Fruit fly (Drosophila melanogaster) whole organism, wandering third instar larva: ENCODE results near the gene ems.

Experiments
- CG32264 ChIP-seq: fragments of 200-800 bp; sonication (Bioruptor generic); optimal IDR thresholded peaks from 2 replicates; lab custom pipeline; 2016; ENCODE audit warnings: missing biosample characterization, missing genetic modification characterization
- CG9705 ChIP-seq: fragments of 200-800 bp; sonication (Bioruptor generic); optimal IDR thresholded peaks from 2 replicates; lab custom pipeline; 2018; ENCODE audit warnings: missing biosample characterization, mild to moderate bottlenecking, missing genetic modification characterization
- CrebA ChIP-seq: fragments of 200-800 bp; sonication (Bioruptor generic); optimal IDR thresholded peaks from 2 replicates; lab custom pipeline; 2016; ENCODE audit warnings: missing biosample characterization, mild to moderate bottlenecking, missing genetic modification characterization, borderline replicate concordance
- Dfd ChIP-seq: fragments of >200 bp; optimal IDR thresholded peaks from 2 replicates; lab custom pipeline; 2017; ENCODE audit warnings: missing biosample characterization, missing genetic modification characterization
- Dif ChIP-seq: fragments of 200-275, 200-300 bp; sonication (Bioruptor generic); optimal IDR thresholded peaks from 2 replicates; lab custom pipeline; 2018; ENCODE audit warnings: missing biosample characterization, missing genetic modification characterization; ENCODE audit not compliant: partially characterized antibody
- GATAd ChIP-seq: sonication (Bioruptor generic); optimal IDR thresholded peaks from 2 replicates; lab custom pipeline; 2016; ENCODE audit warnings: missing biosample characterization, missing genetic modification characterization
- HLH106 ChIP-seq: fragments of 200-800 bp; optimal IDR thresholded peaks from 3 replicates; lab custom pipeline; 2019; ENCODE audit warnings: missing biosample characterization, mild to moderate bottlenecking, missing genetic modification characterization, moderate library complexity
- Hnf4 ChIP-seq: fragments of 200-800 bp; sonication (Bioruptor generic); optimal IDR thresholded peaks from 2 replicates; lab custom pipeline; 2016; ENCODE audit warnings: missing biosample characterization, mild to moderate bottlenecking, missing genetic modification characterization
- Hr78 ChIP-seq: fragments of >200 bp; optimal IDR thresholded peaks from 2 replicates; lab custom pipeline; 2017; ENCODE audit warnings: missing biosample characterization, missing genetic modification characterization
- Hr83 ChIP-seq: fragments of 200-300 bp; sonication (Bioruptor generic); optimal IDR thresholded peaks from 2 replicates; lab custom pipeline; 2016; ENCODE audit warnings: missing biosample characterization, mild to moderate bottlenecking, missing genetic modification characterization, moderate library complexity; ENCODE audit not compliant: poor library complexity, severe bottlenecking
- Jra ChIP-seq: sonication (Bioruptor generic); optimal IDR thresholded peaks from 2 replicates; lab custom pipeline; 2016; ENCODE audit warnings: missing biosample characterization, missing genetic modification characterization
- Myc ChIP-seq: fragments of >200 bp; optimal IDR thresholded peaks from 2 replicates; lab custom pipeline; 2017
- N ChIP-seq: fragments of >200 bp; optimal IDR thresholded peaks from 2 replicates; lab custom pipeline; 2018; ENCODE audit warnings: missing biosample characterization, missing external identifiers, missing genetic modification characterization
- OdsH ChIP-seq: fragments of 200-800 bp; sonication (Bioruptor generic); optimal IDR thresholded peaks from 2 replicates; lab custom pipeline; 2016; ENCODE audit warnings: missing biosample characterization, mild to moderate bottlenecking, missing genetic modification characterization
- Sp1 ChIP-seq: fragments of 200-800 bp; sonication (Bioruptor generic); optimal IDR thresholded peaks from 3 replicates; lab custom pipeline; 2019; ENCODE audit warnings: missing biosample characterization, mild to moderate bottlenecking, missing genetic modification characterization, moderate library complexity
- Vsx2 ChIP-seq: fragments of 200-300, 225-300 bp; sonication (Bioruptor generic); optimal IDR thresholded peaks from 2 replicates; lab custom pipeline; 2018; ENCODE audit warnings: missing biosample characterization, missing genetic modification characterization; ENCODE audit not compliant: partially characterized antibody
- br ChIP-seq: fragments of 200-800 bp; sonication (Bioruptor generic); optimal IDR thresholded peaks from 2 replicates; lab custom pipeline; 2016; ENCODE audit warnings: missing biosample characterization, missing genetic modification characterization
- brk ChIP-seq: fragments of 200-800 bp; sonication (Bioruptor generic); optimal IDR thresholded peaks from 2 replicates; lab custom pipeline; 2016; ENCODE audit warnings: missing biosample characterization, mild to moderate bottlenecking, missing genetic modification characterization
- dl ChIP-seq, 2 experiments: fragments of 175-275, 200-275 bp in 1 of 2; fragments of 200-275 bp in 1 of 2; sonication (Bioruptor generic); optimal IDR thresholded peaks; lab custom pipeline; 2018; ENCODE audit warnings: mild to moderate bottlenecking in 2 of 2, missing biosample characterization in 2 of 2, missing genetic modification characterization in 2 of 2, moderate library complexity in 2 of 2; ENCODE audit not compliant: partially characterized antibody in 2 of 2, insufficient read depth in 1 of 2
- dmrt93B ChIP-seq: fragments of 200-800 bp; sonication (Bioruptor generic); optimal IDR thresholded peaks from 2 replicates; lab custom pipeline; 2018; ENCODE audit warnings: missing biosample characterization, mild to moderate bottlenecking, missing genetic modification characterization
- dsf ChIP-seq: sonication (Bioruptor generic); optimal IDR thresholded peaks from 2 replicates; lab custom pipeline; 2016; ENCODE audit warnings: missing biosample characterization, missing genetic modification characterization, borderline replicate concordance
- ey ChIP-seq: fragments of 200-800 bp; sonication (Bioruptor generic); optimal IDR thresholded peaks from 2 replicates; lab custom pipeline; 2016; ENCODE audit warnings: missing biosample characterization, missing genetic modification characterization
- foxo ChIP-seq, 2 experiments: fragments of 200-800 bp; sonication (Bioruptor generic); optimal IDR thresholded peaks; 2 replicates in 1 of 2; 3 replicates in 1 of 2; lab custom pipeline; 2016 to 2017; ENCODE audit warnings: missing biosample characterization in 2 of 2, missing genetic modification characterization in 2 of 2
- fru ChIP-seq: fragments of 200-800 bp; sonication (Bioruptor generic); optimal IDR thresholded peaks from 3 replicates; lab custom pipeline; 2016; ENCODE audit warnings: missing biosample characterization, mild to moderate bottlenecking, missing genetic modification characterization
- h ChIP-seq: fragments of 200-800 bp; sonication (Bioruptor generic); optimal IDR thresholded peaks from 3 replicates; lab custom pipeline; 2016; ENCODE audit warnings: missing biosample characterization, mild to moderate bottlenecking, missing genetic modification characterization
- pan ChIP-seq: fragments of >200 bp; optimal IDR thresholded peaks from 2 replicates; lab custom pipeline; 2017
- psq ChIP-seq: fragments of 200-800 bp; sonication (Bioruptor generic); optimal IDR thresholded peaks from 3 replicates; lab custom pipeline; 2017; ENCODE audit warnings: missing biosample characterization, mild to moderate bottlenecking, missing genetic modification characterization, moderate library complexity
- rgr ChIP-seq: fragments of 200-800 bp; sonication (Bioruptor generic); optimal IDR thresholded peaks from 3 replicates; lab custom pipeline; 2016; ENCODE audit warnings: missing biosample characterization, mild to moderate bottlenecking, missing genetic modification characterization
- tai ChIP-seq: sonication (Bioruptor generic); optimal IDR thresholded peaks from 2 replicates; lab custom pipeline; 2016; ENCODE audit warnings: missing biosample characterization, missing genetic modification characterization
- woc ChIP-seq: sonication (Bioruptor generic); optimal IDR thresholded peaks from 2 replicates; lab custom pipeline; 2016; ENCODE audit warnings: missing biosample characterization, mild to moderate bottlenecking, missing genetic modification characterization

ems gene

dm6 chr3R:13921806-13922515, 20.3 kb downstream of the ems start (continued):
- TF ChIP-seq HLH106 (tag; lab: Kevin White, UChicago) (peak; percentile 82), rgr (GFP tag; lab: Kevin White, UChicago) (peak; percentile 77), Hr78 (GFP tag; lab: Kevin White, UChicago) (no peak), Jra (peak; percentile 31), Dfd (GFP tag; lab: Kevin White, UChicago) (no peak)

dm6 chr3R:13923626-13924025, 22.0 kb downstream of the ems start:
- TF ChIP-seq ey (GFP tag; lab: Kevin White, UChicago) (no peak), N (GFP tag; lab: Kevin White, UChicago) (no peak), CG9705 (GFP tag; lab: Kevin White, UChicago) (no peak), psq (GFP tag; lab: Kevin White, UChicago) (no peak), tai (GFP tag; lab: Kevin White, UChicago) (no peak), h (GFP tag; lab: Kevin White, UChicago) (no peak), foxo (GFP tag; optimal IDR thresholded peaks at IDR 0.05; lab: Kevin White, UChicago) (no peak), Hr83 (GFP tag; lab: Kevin White, UChicago) (no peak), Dif (GFP tag; lab: Kevin White, UChicago) (no peak), Hr78 (GFP tag; lab: Kevin White, UChicago) (no peak)

- no peak for TF ChIP-seq Jra
- no peak for TF ChIP-seq ey (GFP tag; lab: Kevin White, UChicago)
- no peak for TF ChIP-seq Sp1 (GFP tag; lab: Kevin White, UChicago)
- TF ChIP-seq tai (GFP tag; lab: Kevin White, UChicago), result no peak
Measured at dm6 chr3R:13927543-13927942, 25.9 kb downstream of the ems start.

- no peak for TF ChIP-seq rgr (GFP tag; lab: Kevin White, UChicago)
- no peak for TF ChIP-seq pan (lab: Kevin White, UChicago)
- TF ChIP-seq Sp1 (GFP tag; lab: Kevin White, UChicago), result no peak
- TF ChIP-seq Vsx2 (GFP tag; lab: Kevin White, UChicago), result no peak
- TF ChIP-seq psq (GFP tag; lab: Kevin White, UChicago), result no peak
- TF ChIP-seq tai (GFP tag; lab: Kevin White, UChicago), result no peak
- no peak for TF ChIP-seq N (GFP tag; lab: Kevin White, UChicago)
- no peak for TF ChIP-seq dmrt93B (GFP tag; lab: Kevin White, UChicago)
- TF ChIP-seq GATAd (GFP tag; lab: Kevin White, UChicago), result no peak
- no peak for TF ChIP-seq Hr78 (GFP tag; lab: Kevin White, UChicago)
- TF ChIP-seq OdsH (GFP tag; lab: Kevin White, UChicago), result no peak
- TF ChIP-seq br, result no peak
Measured at dm6 chr3R:13930252-13930651, 28.6 kb downstream of the ems start.

dm6 chr3R:13931813-13932212, 30.2 kb downstream of the ems start:
- TF ChIP-seq br (peak; percentile 38), Hnf4 (GFP tag; lab: Kevin White, UChicago) (peak; percentile 45), woc (GFP tag; lab: Kevin White, UChicago) (peak; percentile 25), dsf (no peak), CG32264 (no peak), rgr (GFP tag; lab: Kevin White, UChicago) (peak; percentile 64), dl (GFP tag; optimal IDR thresholded peaks at IDR 0.05; lab: Kevin White, UChicago; ENCODE audit: insufficient read depth in 1 of 2, partially characterized antibody in 2 of 2) (no peak), CrebA (no peak), ey (GFP tag; lab: Kevin White, UChicago) (peak; percentile 59), brk (GFP tag; lab: Kevin White, UChicago) (peak; percentile 39), Sp1 (GFP tag; lab: Kevin White, UChicago) (peak; percentile 54), HLH106 (tag; lab: Kevin White, UChicago) (peak; percentile 21), h (GFP tag; lab: Kevin White, UChicago) (peak; percentile 63), OdsH (GFP tag; lab: Kevin White, UChicago) (peak; percentile 44), psq (GFP tag; lab: Kevin White, UChicago) (peak; percentile 56), fru (GFP tag; lab: Kevin White, UChicago) (peak; percentile 36), foxo (GFP tag; optimal IDR thresholded peaks at IDR 0.05; lab: Kevin White, UChicago) (peak in 1 of 2 experiments; percentile 50), Myc (no peak)
- TF ChIP-seq, all 38 proteins: peak for 13
